Fruit fly (Drosophila melanogaster) whole organism, embryonic: ENCODE measurements around the gene CG31454.
A peak's percentile ranks its signal among the peaks of the same experiment; 100 is the strongest.

Source experiments
- Atf-2 ChIP-seq: fragments of 200-800 bp; sonication (Bioruptor generic); optimal IDR thresholded peaks from 2 replicates; lab custom pipeline; 2016; ENCODE audit warnings: missing biosample characterization, missing genetic modification characterization
- Bteb2 ChIP-seq: fragments of 200-800 bp; sonication (Bioruptor generic); optimal IDR thresholded peaks from 2 replicates; lab custom pipeline; 2016; ENCODE audit warnings: missing biosample characterization, missing genetic modification characterization
- CG10321 ChIP-seq: fragments of 200-800 bp; sonication (Bioruptor generic); IDR thresholded peaks from 2 replicates; pipeline ENCODE4 v1.3.6; 2022; ENCODE audit warnings: missing biosample characterization, missing genetic modification characterization
- CG12219 ChIP-seq: fragments of 200-800 bp; sonication (Bioruptor generic); optimal IDR thresholded peaks from 3 replicates; lab custom pipeline; 2018; ENCODE audit warnings: missing biosample characterization, mild to moderate bottlenecking, missing genetic modification characterization
- CG12744 ChIP-seq: fragments of 200-800 bp; sonication (Bioruptor generic); optimal IDR thresholded peaks from 2 replicates; lab custom pipeline; 2016; ENCODE audit warnings: missing biosample characterization, missing genetic modification characterization
- CG15514 ChIP-seq: fragments of 200-800 bp; sonication (Bioruptor generic); optimal IDR thresholded peaks from 3 replicates; lab custom pipeline; 2017; ENCODE audit warnings: missing biosample characterization, missing genetic modification characterization, mild to moderate bottlenecking, moderate library complexity, missing genetic modification reagents
- CG1602 ChIP-seq: fragments of 200-800 bp; sonication (Bioruptor generic); optimal IDR thresholded peaks from 3 replicates; lab custom pipeline; 2016; ENCODE audit warnings: missing biosample characterization, missing genetic modification characterization
- CG16813 ChIP-seq: fragments of 200-800 bp; sonication (Bioruptor generic); IDR thresholded peaks from 3 replicates; pipeline ENCODE4 v1.3.6; 2022; ENCODE audit warnings: missing biosample characterization, missing genetic modification characterization; ENCODE audit not compliant: partially characterized antibody
- CG17802 ChIP-seq: fragments of 200-800 bp; sonication (Bioruptor generic); optimal IDR thresholded peaks from 2 replicates; lab custom pipeline; 2018; ENCODE audit warnings: missing biosample characterization, mild to moderate bottlenecking, missing genetic modification characterization, moderate library complexity
- CG30020 ChIP-seq: fragments of 200-800 bp; optimal IDR thresholded peaks from 2 replicates; lab custom pipeline; 2019; ENCODE audit warnings: missing biosample characterization, mild to moderate bottlenecking, missing genetic modification characterization, moderate library complexity
- CG32532 ChIP-seq: fragments of 200-800 bp; sonication (Bioruptor generic); IDR thresholded peaks from 2 replicates; pipeline ENCODE4 v1.3.6; 2022; ENCODE audit warnings: missing biosample characterization, missing genetic modification characterization
- CG34224 ChIP-seq: fragments of 200-800 bp; sonication (Bioruptor generic); IDR thresholded peaks from 3 replicates; pipeline ENCODE4 v1.3.6; 2022; ENCODE audit warnings: missing biosample characterization, missing genetic modification characterization; ENCODE audit not compliant: partially characterized antibody
- CG34376 ChIP-seq: fragments of 200-800 bp; sonication (Bioruptor generic); optimal IDR thresholded peaks from 2 replicates; lab custom pipeline; 2018; ENCODE audit warnings: missing biosample characterization, mild to moderate bottlenecking, missing genetic modification characterization
- CG3847 ChIP-seq: fragments of 200-800 bp; sonication (Bioruptor generic); IDR thresholded peaks from 2 replicates; pipeline ENCODE4 v1.3.6; 2022; ENCODE audit warnings: missing biosample characterization, missing genetic modification characterization
- CG4328 ChIP-seq: fragments of 200-800 bp; sonication (Bioruptor generic); optimal IDR thresholded peaks from 3 replicates; lab custom pipeline; 2017; ENCODE audit warnings: missing biosample characterization, missing genetic modification reagents, missing genetic modification characterization
- CG4617 ChIP-seq: fragments of 200-800 bp; sonication (Bioruptor generic); optimal IDR thresholded peaks from 3 replicates; lab custom pipeline; 2016; ENCODE audit warnings: missing biosample characterization, missing genetic modification characterization, borderline replicate concordance
- CG6254 ChIP-seq: fragments of 200-800 bp; sonication (Bioruptor generic); optimal IDR thresholded peaks from 3 replicates; lab custom pipeline; 2017; ENCODE audit warnings: mild to moderate bottlenecking, missing biosample characterization, missing genetic modification reagents, missing genetic modification characterization
- CG6689 ChIP-seq: fragments of 200-800 bp; sonication (Bioruptor generic); IDR thresholded peaks from 2 replicates; pipeline ENCODE4 v1.3.6; 2022; ENCODE audit warnings: missing biosample characterization, missing genetic modification characterization
- CG8290 ChIP-seq, 3 experiments: fragments of 200-800 bp; sonication (Bioruptor generic); optimal IDR thresholded peaks; 2 replicates each; lab custom pipeline; 2016 to 2019; ENCODE audit warnings: missing biosample characterization in 3 of 3, missing genetic modification characterization in 3 of 3, mild to moderate bottlenecking in 2 of 3, moderate library complexity in 1 of 3
- CG8478 ChIP-seq: fragments of >200 bp; optimal IDR thresholded peaks from 2 replicates; lab custom pipeline; 2018
- CrebB ChIP-seq: fragments of 200-800 bp; sonication (Bioruptor generic); optimal IDR thresholded peaks from 3 replicates; lab custom pipeline; 2018; ENCODE audit warnings: missing biosample characterization, mild to moderate bottlenecking, missing genetic modification characterization
- Dll ChIP-seq: fragments of 200-800 bp; sonication (Bioruptor generic); IDR thresholded peaks from 4 replicates; pipeline ENCODE4 v1.3.6; 2022; ENCODE audit warnings: missing biosample characterization, missing genetic modification characterization; ENCODE audit not compliant: partially characterized antibody
- Dp ChIP-seq: fragments of 200-800 bp; sonication (Bioruptor generic); optimal IDR thresholded peaks from 2 replicates; lab custom pipeline; 2018; ENCODE audit warnings: missing biosample characterization, mild to moderate bottlenecking, missing genetic modification characterization, moderate library complexity
- Dref ChIP-seq: fragments of 200-800 bp; sonication (Bioruptor generic); IDR thresholded peaks from 2 replicates; pipeline ENCODE4 v1.3.6; 2022; ENCODE audit warnings: missing biosample characterization, missing genetic modification characterization
- Gsc ChIP-seq: fragments of 200-800 bp; sonication (Bioruptor generic); IDR thresholded peaks from 2 replicates; pipeline ENCODE4 v1.3.6; 2022; ENCODE audit warnings: missing biosample characterization, missing genetic modification characterization
- HmgD ChIP-seq: fragments of 200-800 bp; sonication (Bioruptor generic); optimal IDR thresholded peaks from 3 replicates; lab custom pipeline; 2016; ENCODE audit warnings: missing biosample characterization, missing genetic modification characterization
- HmgZ ChIP-seq: fragments of 200-800 bp; sonication (Bioruptor generic); optimal IDR thresholded peaks from 2 replicates; lab custom pipeline; 2018; ENCODE audit warnings: missing biosample characterization, mild to moderate bottlenecking, missing genetic modification characterization
- NK7.1 ChIP-seq: fragments of 200-800 bp; sonication (Bioruptor generic); optimal IDR thresholded peaks from 3 replicates; lab custom pipeline; 2016; ENCODE audit warnings: missing biosample characterization, missing genetic modification characterization
- Optix ChIP-seq: fragments of 200-800 bp; sonication (Bioruptor generic); IDR thresholded peaks from 3 replicates; pipeline ENCODE4 v1.3.6; 2022; ENCODE audit warnings: missing biosample characterization, missing genetic modification characterization
- Six4 ChIP-seq: fragments of 200-800 bp; sonication (Bioruptor generic); optimal IDR thresholded peaks from 2 replicates; lab custom pipeline; 2016; ENCODE audit warnings: missing biosample characterization, missing genetic modification characterization
- Sry-β ChIP-seq: fragments of 200-800 bp; sonication (Bioruptor generic); optimal IDR thresholded peaks from 2 replicates; lab custom pipeline; 2018; ENCODE audit warnings: missing biosample characterization, mild to moderate bottlenecking, missing genetic modification characterization, moderate library complexity
- Usf ChIP-seq: fragments of 200-800 bp; sonication (Bioruptor generic); optimal IDR thresholded peaks from 2 replicates; lab custom pipeline; 2017; ENCODE audit warnings: missing genotype, missing biosample characterization, missing genetic modification characterization
- YL-1 ChIP-seq: fragments of 200-800 bp; sonication (Bioruptor generic); optimal IDR thresholded peaks from 3 replicates; lab custom pipeline; 2017; ENCODE audit warnings: missing biosample characterization, mild to moderate bottlenecking, missing genetic modification characterization
- amos ChIP-seq: fragments of 200-800 bp; sonication (Bioruptor generic); IDR thresholded peaks from 2 replicates; pipeline ENCODE4 v1.3.6; 2022; ENCODE audit warnings: missing biosample characterization, missing genetic modification characterization; ENCODE audit not compliant: partially characterized antibody
- ara ChIP-seq: fragments of 200-800 bp; sonication (Bioruptor generic); IDR thresholded peaks from 2 replicates; pipeline ENCODE4 v1.3.6; 2022; ENCODE audit warnings: missing biosample characterization, missing genetic modification characterization
- az2 ChIP-seq: fragments of 200-800 bp; sonication (Bioruptor generic); optimal IDR thresholded peaks from 3 replicates; lab custom pipeline; 2016; ENCODE audit warnings: missing biosample characterization, missing genetic modification characterization
- bsh ChIP-seq, 2 experiments: fragments of 200-800 bp; sonication (Bioruptor generic); optimal IDR thresholded peaks; 2 replicates each; lab custom pipeline; 2017 to 2018; ENCODE audit warnings: mild to moderate bottlenecking in 2 of 2, missing biosample characterization in 2 of 2, missing genetic modification characterization in 2 of 2, moderate library complexity in 1 of 2
- disco-r ChIP-seq: fragments of 200-800 bp; sonication (Bioruptor generic); optimal IDR thresholded peaks from 2 replicates; lab custom pipeline; 2016; ENCODE audit warnings: missing biosample characterization, missing genetic modification characterization
- en ChIP-seq: fragments of 200-800 bp; sonication (Bioruptor generic); optimal IDR thresholded peaks from 2 replicates; lab custom pipeline; 2016; ENCODE audit warnings: missing biosample characterization, missing genetic modification characterization
- h ChIP-seq: fragments of >200 bp; optimal IDR thresholded peaks from 2 replicates; lab custom pipeline; 2017
- hbn ChIP-seq: fragments of 200-800 bp; sonication (Bioruptor generic); IDR thresholded peaks from 2 replicates; pipeline ENCODE4 v1.3.6; 2022; ENCODE audit warnings: missing biosample characterization, missing genetic modification characterization; ENCODE audit not compliant: partially characterized antibody
- jigr1 ChIP-seq: fragments of 200-800 bp; sonication (Bioruptor generic); IDR thresholded peaks from 3 replicates; pipeline ENCODE4 v1.3.6; 2022; ENCODE audit warnings: missing biosample characterization, missing genetic modification characterization
- mam ChIP-seq: fragments of 200-800 bp; sonication (Bioruptor generic); optimal IDR thresholded peaks from 3 replicates; lab custom pipeline; 2016; ENCODE audit warnings: missing biosample characterization, missing genetic modification characterization
- oc ChIP-seq: fragments of 200-800 bp; sonication (Bioruptor generic); optimal IDR thresholded peaks from 2 replicates; lab custom pipeline; 2018; ENCODE audit warnings: missing biosample characterization, mild to moderate bottlenecking, missing genetic modification characterization, moderate library complexity
- org-1 ChIP-seq: fragments of 200-800 bp; sonication (Bioruptor generic); optimal IDR thresholded peaks from 2 replicates; lab custom pipeline; 2017; ENCODE audit warnings: missing biosample characterization, missing genetic modification characterization
- pzg ChIP-seq: fragments of 200-800 bp; sonication (Bioruptor generic); optimal IDR thresholded peaks from 3 replicates; lab custom pipeline; 2018; ENCODE audit warnings: missing biosample characterization, mild to moderate bottlenecking, missing genetic modification characterization, moderate library complexity
- ranshi ChIP-seq: fragments of 200-800 bp; sonication (Bioruptor generic); IDR thresholded peaks from 2 replicates; pipeline ENCODE4 v1.3.6; 2022; ENCODE audit warnings: missing biosample characterization, missing genetic modification characterization
- schlank ChIP-seq: fragments of 200-800 bp; sonication (Bioruptor generic); optimal IDR thresholded peaks from 2 replicates; lab custom pipeline; 2018; ENCODE audit warnings: missing biosample characterization, mild to moderate bottlenecking, missing genetic modification characterization
- unpg ChIP-seq: fragments of 200-800 bp; sonication (Bioruptor generic); optimal IDR thresholded peaks from 3 replicates; lab custom pipeline; 2018; ENCODE audit warnings: missing biosample characterization, mild to moderate bottlenecking, missing genetic modification characterization, moderate library complexity

CG31454 gene

dm6 chr3R:8561522-8561921 lies 40.1 kb downstream of the CG31454 start, which contains the start of gene pch2 (continued):
- TF ChIP-seq oc (no peak), Bteb2 (GFP tag; lab: Kevin White, UChicago) (no peak), CrebB (tag; lab: Kevin White, UChicago) (no peak), Sry-β (no peak), bsh (GFP tag; optimal IDR thresholded peaks at IDR 0.05; lab: Kevin White, UChicago) (no peak), org-1 (no peak), NK7.1 (no peak), CG4328 (GFP tag; lab: Kevin White, UChicago) (no peak), Dp (GFP tag; lab: Kevin White, UChicago) (peak; percentile 66), mam (GFP tag; lab: Kevin White, UChicago) (no peak)

DNA sequence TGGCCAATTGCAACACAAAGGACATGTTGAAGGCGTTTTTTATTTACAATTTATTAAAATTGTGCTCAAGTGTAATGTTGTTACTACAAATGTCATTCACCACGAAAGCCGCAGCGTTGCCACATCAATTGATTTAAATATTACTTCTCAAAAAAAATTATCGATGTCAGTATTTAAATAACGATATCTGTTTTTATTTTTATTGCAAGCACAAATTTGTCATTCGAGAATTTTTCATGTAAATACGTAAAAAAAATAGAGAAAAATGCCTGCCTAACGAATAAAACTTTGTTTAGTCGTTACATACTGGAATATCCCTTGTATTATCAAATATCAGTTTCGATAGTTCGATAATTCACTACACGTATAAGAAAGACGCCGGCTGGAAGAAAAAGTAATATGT lies 41.0 kb downstream of the CG31454 start, which contains the start of the genes mRpS18A and CG31460:
Gene mRpS18A, minus strand, starts transcription at position 110 of the 403 bp plus-strand sequence.
Gene CG31460, plus strand, starts transcription at position 190 of the 403 bp plus-strand sequence.
- TF ChIP-seq CG12744 (GFP tag; lab: Kevin White, UChicago) (no peak), HmgZ (tag; lab: Kevin White, UChicago) (peak; percentile 28), CG3847 (0 out of 2 replicates have a peak, but pooled peaks have one; percentile 8), CG16813 (GFP tag; lab: Robert Waterston, UW) (peak; percentile 57), CG12219 (GFP tag; lab: Kevin White, UChicago) (no peak), HmgD (GFP tag; lab: Kevin White, UChicago) (no peak), CG30020 (peak; percentile 14), Dref (GFP tag; lab: Robert Waterston, UW) (peak; percentile 63), YL-1 (GFP tag; lab: Kevin White, UChicago) (peak; percentile 30), Optix (GFP tag; lab: Robert Waterston, UW) (no peak), CG6689 (0 out of 2 replicates have a peak, but pooled peaks have one; percentile 17), ara (no peak), mam (GFP tag; lab: Kevin White, UChicago) (no peak), az2 (GFP tag; lab: Kevin White, UChicago) (no peak), CG17802 (tag; lab: Kevin White, UChicago) (no peak), CG15514 (GFP tag; lab: Kevin White, UChicago) (peak; percentile 5), Atf-2 (no peak), unpg (GFP tag; lab: Kevin White, UChicago) (no peak), CG6254 (GFP tag; lab: Kevin White, UChicago) (no peak), jigr1 (GFP tag; lab: Robert Waterston, UW) (no peak), Dll (GFP tag; lab: Robert Waterston, UW) (peak; percentile 87), CG1602 (GFP tag; lab: Kevin White, UChicago) (peak; percentile 6), CG34224 (GFP tag; lab: Robert Waterston, UW) (peak; percentile 70), CG4617 (peak; percentile 52), CG8290 (GFP tag; optimal IDR thresholded peaks at IDR 0.05; lab: Kevin White, UChicago) (no peak), CG8290 (tag; optimal IDR thresholded peaks at IDR 0.05; lab: Kevin White, UChicago) (no peak), CG34376 (GFP tag; lab: Kevin White, UChicago) (no peak), hbn (peak; percentile 59; the same call in 1 of the 2 replicates), disco-r (GFP tag; lab: Kevin White, UChicago) (no peak), en (GFP tag; lab: Kevin White, UChicago) (no peak), pzg (peak; percentile 55), amos (GFP tag; lab: Robert Waterston, UW) (peak; percentile 65), CG10321 (GFP tag; lab: Robert Waterston, UW) (no peak), Gsc (GFP tag; lab: Robert Waterston, UW) (no peak), Six4 (GFP tag; lab: Kevin White, UChicago) (no peak), schlank (no peak), CG8478 (lab: Kevin White, UChicago) (no peak), Usf (GFP tag; lab: Kevin White, UChicago) (no peak), h (lab: Kevin White, UChicago) (no peak), CG32532 (GFP tag; lab: Robert Waterston, UW) (peak; percentile 13; the same call in 1 of the 2 replicates), ranshi (GFP tag; lab: Robert Waterston, UW) (0 out of 2 replicates have a peak, but pooled peaks have one; percentile 24)
